Worm (Caenorhabditis elegans) whole organism, L4 larva: ENCODE data around the gene C04E7.5.

Source experiments
- D1046.2 ChIP-seq: fragments of 200-800 bp; sonication (Bioruptor generic); IDR thresholded peaks from 2 replicates; pipeline ENCODE4 v1.3.6; 2022; ENCODE audit warnings: missing genetic modification characterization, missing compliant biosample characterization
- F10B5.3 ChIP-seq: sonication (generic microtip); optimal IDR thresholded peaks from 2 replicates; lab custom pipeline; 2016; ENCODE audit warnings: mild to moderate bottlenecking, missing genetic modification characterization, missing compliant biosample characterization
- aly-2 ChIP-seq: sonication (generic microtip); optimal IDR thresholded peaks from 2 replicates; lab custom pipeline; 2018; ENCODE audit warnings: missing biosample characterization, missing genetic modification characterization
- arid-1 ChIP-seq: fragments of 200-800 bp; sonication (Bioruptor generic); conservative IDR thresholded peaks from 2 replicates; pipeline ENCODE4 v1.3.6; 2022; ENCODE audit warnings: missing genetic modification reagents, missing genetic modification characterization, missing compliant biosample characterization
- attf-4 ChIP-seq: sonication (generic microtip); optimal IDR thresholded peaks from 3 replicates; lab custom pipeline; 2017; ENCODE audit warnings: missing biosample characterization, missing genetic modification characterization
- ceh-20 ChIP-seq: fragments of 200-800 bp; sonication (Bioruptor generic); IDR thresholded peaks from 2 replicates; pipeline ENCODE4 v1.3.6; 2022; ENCODE audit warnings: missing genetic modification reagents, missing genetic modification characterization, missing compliant biosample characterization
- ceh-28 ChIP-seq: fragments of 150-350 bp; optimal IDR thresholded peaks from 2 replicates; lab custom pipeline; 2014; ENCODE audit warnings: missing biosample characterization, missing genetic modification reagents, missing genetic modification characterization
- ces-1 ChIP-seq: fragments of 150-350 bp; sonication (generic microtip); optimal IDR thresholded peaks from 4 replicates; lab custom pipeline; 2014; ENCODE audit warnings: missing biosample characterization, missing genetic modification reagents, missing genetic modification characterization
- ctbp-1 ChIP-seq: fragments of 200-800 bp; sonication (Bioruptor generic); IDR thresholded peaks from 2 replicates; pipeline ENCODE4 v1.3.6; 2022; ENCODE audit warnings: missing genetic modification reagents, missing genetic modification characterization, missing compliant biosample characterization
- dmd-8 ChIP-seq: fragments of 200-800 bp; sonication (Bioruptor generic); IDR thresholded peaks from 2 replicates; pipeline ENCODE4 v1.3.6; 2022; ENCODE audit warnings: missing genetic modification characterization, missing compliant biosample characterization
- dmd-9 ChIP-seq: fragments of 200-800 bp; sonication (Bioruptor generic); IDR thresholded peaks from 2 replicates; pipeline ENCODE4 v1.3.6; 2022; ENCODE audit warnings: missing genetic modification reagents, missing genetic modification characterization, missing compliant biosample characterization
- dpl-1 ChIP-seq: fragments of 150-350 bp; optimal IDR thresholded peaks from 2 replicates; lab custom pipeline; 2014; ENCODE audit warnings: missing biosample characterization, missing genetic modification reagents, missing genetic modification characterization
- duxl-1 ChIP-seq: sonication (generic microtip); optimal IDR thresholded peaks from 2 replicates; lab custom pipeline; 2016; ENCODE audit warnings: mild to moderate bottlenecking, missing genetic modification characterization, moderate library complexity, missing compliant biosample characterization; ENCODE audit not compliant: poor library complexity
- dve-1 ChIP-seq: sonication (generic microtip); optimal IDR thresholded peaks from 2 replicates; lab custom pipeline; 2017; ENCODE audit warnings: antibody characterized with exemption, mild to moderate bottlenecking, missing genetic modification characterization, missing compliant biosample characterization; ENCODE audit not compliant: insufficient read depth
- egl-43 ChIP-seq: fragments of 200-800 bp; sonication (Bioruptor generic); IDR thresholded peaks from 2 replicates; pipeline ENCODE4 v1.3.6; 2022; ENCODE audit warnings: missing genetic modification reagents, missing genetic modification characterization, missing compliant biosample characterization
- hif-1 ChIP-seq, 2 experiments: sonication (generic microtip); optimal IDR thresholded peaks; 2 replicates each; lab custom pipeline; 2016 to 2017; ENCODE audit warnings: missing compliant biosample characterization in 2 of 2, missing genetic modification characterization in 2 of 2, missing genetic modification reagents in 2 of 2, missing genotype in 2 of 2, mild to moderate bottlenecking in 1 of 2
- hlh-11 ChIP-seq: fragments of 200-800 bp; sonication (Bioruptor generic); optimal IDR thresholded peaks from 2 replicates; lab custom pipeline; 2018; ENCODE audit warnings: mild to moderate bottlenecking, missing genetic modification characterization, missing compliant biosample characterization
- hlh-30 ChIP-seq: sonication (generic microtip); optimal IDR thresholded peaks from 2 replicates; lab custom pipeline; 2017; ENCODE audit warnings: antibody characterized with exemption, mild to moderate bottlenecking, missing genetic modification characterization, missing compliant biosample characterization; ENCODE audit not compliant: insufficient read depth
- lin-15B ChIP-seq: fragments of 150-350 bp; sonication (generic microtip); optimal IDR thresholded peaks from 3 replicates; lab custom pipeline; 2014; ENCODE audit warnings: missing biosample characterization, missing genetic modification characterization
- lin-29 ChIP-seq: fragments of 200-800 bp; sonication (Bioruptor generic); IDR thresholded peaks from 2 replicates; pipeline ENCODE4 v1.3.6; 2022; ENCODE audit warnings: missing genetic modification reagents, missing genetic modification characterization, missing compliant biosample characterization
- lin-38 ChIP-seq: fragments of 200-800 bp; sonication (Bioruptor generic); IDR thresholded peaks from 2 replicates; pipeline ENCODE4 v1.3.6; 2022; ENCODE audit warnings: missing genetic modification reagents, missing genetic modification characterization, missing compliant biosample characterization
- lir-3 ChIP-seq: sonication (generic microtip); optimal IDR thresholded peaks from 2 replicates; lab custom pipeline; 2016; ENCODE audit warnings: mild to moderate bottlenecking, missing genetic modification characterization, missing compliant biosample characterization
- lsy-2 ChIP-seq, 2 experiments: fragments of 150-350 bp in 1 of 2; sonication (generic microtip) in 1 of 2; optimal IDR thresholded peaks; 2 replicates each; lab custom pipeline; 2014 to 2017; ENCODE audit warnings: missing biosample characterization in 2 of 2, missing genetic modification characterization in 2 of 2
- mdt-29 ChIP-seq: fragments of 200-800 bp; sonication (Bioruptor generic); IDR thresholded peaks from 2 replicates; pipeline ENCODE4 v1.3.6; 2022; ENCODE audit warnings: missing genetic modification reagents, missing genetic modification characterization, missing compliant biosample characterization
- mes-2 ChIP-seq: sonication (generic microtip); optimal IDR thresholded peaks from 2 replicates; lab custom pipeline; 2016; ENCODE audit warnings: missing genotype, mild to moderate bottlenecking, missing genetic modification characterization, missing compliant biosample characterization; ENCODE audit not compliant: poor library complexity, severe bottlenecking
- mxl-2 ChIP-seq: fragments of 200-800 bp; sonication (Bioruptor generic); conservative IDR thresholded peaks from 2 replicates; pipeline ENCODE4 v1.3.6; 2022; ENCODE audit warnings: missing genetic modification reagents, missing genetic modification characterization, missing compliant biosample characterization
- nhr-102 ChIP-seq: sonication (generic microtip); optimal IDR thresholded peaks from 2 replicates; lab custom pipeline; 2016; ENCODE audit warnings: mild to moderate bottlenecking, missing genetic modification characterization, moderate library complexity, missing compliant biosample characterization
- nhr-25 ChIP-seq: sonication (generic microtip); optimal IDR thresholded peaks from 2 replicates; lab custom pipeline; 2017; ENCODE audit warnings: missing genetic modification characterization, mild to moderate bottlenecking, missing compliant biosample characterization, antibody characterized with exemption, moderate library complexity, borderline replicate concordance; ENCODE audit not compliant: insufficient read depth
- nhr-28 ChIP-seq: fragments of 150-350 bp; optimal IDR thresholded peaks from 2 replicates; lab custom pipeline; 2014; ENCODE audit warnings: missing biosample characterization, missing genetic modification characterization
- nhr-41 ChIP-seq: fragments of 200-800 bp; sonication (Bioruptor generic); IDR thresholded peaks from 2 replicates; pipeline ENCODE4 v1.3.6; 2022; ENCODE audit warnings: missing genetic modification reagents, missing genetic modification characterization, missing compliant biosample characterization
- nhr-42 ChIP-seq: fragments of 200-800 bp; sonication (Bioruptor generic); IDR thresholded peaks from 2 replicates; pipeline ENCODE4 v1.3.6; 2022; ENCODE audit warnings: missing genetic modification characterization, missing compliant biosample characterization
- nhr-76 ChIP-seq: fragments of 150-350 bp; optimal IDR thresholded peaks from 2 replicates; lab custom pipeline; 2014; ENCODE audit warnings: missing biosample characterization, missing genetic modification characterization
- pha-4 ChIP-seq, 2 experiments: fragments of 150-350 bp in 1 of 2; fragments of 200-800 bp in 1 of 2; sonication (Bioruptor generic) in 1 of 2; IDR thresholded peaks in 1 of 2; optimal IDR thresholded peaks in 1 of 2; 2 replicates each; pipeline versions ENCODE4 v1.3.6 to Lab custom; 2014 to 2022; ENCODE audit warnings: missing genetic modification characterization in 2 of 2, missing genetic modification reagents in 2 of 2, missing biosample characterization in 1 of 2, missing compliant biosample characterization in 1 of 2
- pqm-1 ChIP-seq: sonication (generic microtip); optimal IDR thresholded peaks from 2 replicates; lab custom pipeline; 2017; ENCODE audit warnings: missing biosample characterization, missing genetic modification characterization
- sdz-12 ChIP-seq: fragments of 200-800 bp; sonication (Bioruptor generic); optimal IDR thresholded peaks from 2 replicates; lab custom pipeline; 2018; ENCODE audit warnings: mild to moderate bottlenecking, missing genetic modification characterization, missing compliant biosample characterization
- set-16 ChIP-seq: fragments of 200-800 bp; sonication (Bioruptor generic); IDR thresholded peaks from 2 replicates; pipeline ENCODE4 v1.3.6; 2022; ENCODE audit warnings: missing genetic modification reagents, missing genetic modification characterization, missing compliant biosample characterization
- skn-1 ChIP-seq: fragments of 150-350 bp; optimal IDR thresholded peaks from 2 replicates; lab custom pipeline; 2014; ENCODE audit warnings: missing biosample characterization, missing genetic modification characterization
- snpc-4 ChIP-seq: fragments of 150-350 bp; optimal IDR thresholded peaks from 2 replicates; lab custom pipeline; 2014; ENCODE audit warnings: missing biosample characterization, missing genetic modification characterization
- spr-3 ChIP-seq: fragments of 200-800 bp; sonication (Bioruptor generic); optimal IDR thresholded peaks from 2 replicates; lab custom pipeline; 2018; ENCODE audit warnings: mild to moderate bottlenecking, missing genetic modification characterization, missing compliant biosample characterization
- tra-1 ChIP-seq: fragments of 200-800 bp; sonication (Bioruptor generic); IDR thresholded peaks from 2 replicates; pipeline ENCODE4 v1.3.6; 2022; ENCODE audit warnings: missing genetic modification reagents, missing genetic modification characterization, missing compliant biosample characterization
- unc-130 ChIP-seq: sonication (generic microtip); optimal IDR thresholded peaks from 2 replicates; lab custom pipeline; 2016; ENCODE audit warnings: missing genetic modification reagents, missing genetic modification characterization, missing compliant biosample characterization
- vab-7 ChIP-seq: fragments of 200-800 bp; sonication (Bioruptor generic); IDR thresholded peaks from 2 replicates; pipeline ENCODE4 v1.3.6; 2022; ENCODE audit warnings: missing genetic modification reagents, missing genetic modification characterization, missing compliant biosample characterization
- zag-1 ChIP-seq: fragments of 150-350 bp; optimal IDR thresholded peaks from 2 replicates; lab custom pipeline; 2014; ENCODE audit warnings: missing biosample characterization, missing genetic modification characterization
- zfp-2 ChIP-seq: sonication (generic microtip); optimal IDR thresholded peaks from 2 replicates; lab custom pipeline; 2016; ENCODE audit warnings: mild to moderate bottlenecking, missing genetic modification characterization, missing compliant biosample characterization
- zip-2 ChIP-seq: fragments of 150-350 bp; optimal IDR thresholded peaks from 2 replicates; lab custom pipeline; 2014; ENCODE audit warnings: missing biosample characterization, missing genetic modification characterization
- ztf-7 ChIP-seq: fragments of 150-350 bp; optimal IDR thresholded peaks from 2 replicates; lab custom pipeline; 2014; ENCODE audit warnings: missing biosample characterization, missing genetic modification characterization

C04E7.5 gene

ce11 chrX:402951-403350, 42.4 kb downstream of the C04E7.5 start (continued):
- TF ChIP-seq duxl-1 (peak; percentile 67), skn-1 (tag; lab: Kevin White, UChicago) (no peak), mes-2 (no peak)

ce11 chrX:404597-404996, 44.0 kb downstream of the C04E7.5 start, which contains the start of gene R04A9.1:
Gene R04A9.1, plus strand, starts transcription at chrX:404897.
- TF ChIP-seq vab-7 (GFP tag; lab: Robert Waterston, UW) (no peak), ztf-7 (tag; lab: Kevin White, UChicago) (no peak), hif-1 (tag; optimal IDR thresholded peaks at IDR 0.05; lab: Kevin White, UChicago) (no peak), tra-1 (no peak), zip-2 (no peak), lin-38 (GFP tag; lab: Robert Waterston, UW) (no peak), aly-2 (no peak)

- TF ChIP-seq D1046.2 (GFP tag; lab: Robert Waterston, UW) (peak; percentile 89), arid-1 (peak; percentile 31; the same call in 1 of the 2 replicates), pqm-1 (tag; lab: Kevin White, UChicago) (no peak), nhr-41 (GFP tag; lab: Robert Waterston, UW) (no peak), zag-1 (tag; lab: Kevin White, UChicago) (peak; percentile 70), mes-2 (peak; percentile 83), hlh-11 (tag; lab: Kevin White, UChicago) (peak; percentile 89), ctbp-1 (peak; percentile 87), dmd-9 (GFP tag; lab: Robert Waterston, UW) (peak; percentile 81), lin-15B (tag; lab: Kevin White, UChicago) (no peak), set-16 (GFP tag; lab: Robert Waterston, UW) (no peak; the same call in 1 of the 2 replicates), unc-130 (GFP tag; lab: Kevin White, UChicago) (peak; percentile 48), dpl-1 (peak; percentile 60), nhr-28 (peak; percentile 84), vab-7 (GFP tag; lab: Robert Waterston, UW) (peak; percentile 81), mxl-2 (GFP tag; lab: Robert Waterston, UW) (no peak), egl-43 (GFP tag; lab: Robert Waterston, UW) (peak; percentile 95), lsy-2 (tag; optimal IDR thresholded peaks at IDR 0.05; lab: Kevin White, UChicago) (peak; percentile 86 to 88), tra-1 (peak; percentile 79), ceh-20 (peak; percentile 79), F10B5.3 (tag; lab: Kevin White, UChicago) (peak; percentile 88), snpc-4 (tag; lab: Kevin White, UChicago) (no peak), nhr-42 (peak; percentile 87), attf-4 (tag; lab: Kevin White, UChicago) (no peak), spr-3 (GFP tag; lab: Kevin White, UChicago) (peak; percentile 82), pha-4 (GFP tag; IDR thresholded peaks at IDR 0.05; lab: Robert Waterston, UW) (peak; percentile 86), pha-4 (tag; optimal IDR thresholded peaks at IDR 0.05; lab: Kevin White, UChicago) (peak; percentile 44), nhr-76 (no peak), nhr-25 (tag; lab: Kevin White, UChicago) (peak; percentile 75), mdt-29 (peak; percentile 72; the same call in 1 of the 2 replicates), nhr-102 (tag; lab: Kevin White, UChicago) (peak; percentile 96), hlh-30 (tag; lab: Kevin White, UChicago) (peak; percentile 83), dve-1 (tag; lab: Kevin White, UChicago) (no peak), sdz-12 (GFP tag; lab: Kevin White, UChicago) (no peak), ceh-28 (tag; lab: Kevin White, UChicago) (peak; percentile 66), lir-3 (tag; lab: Kevin White, UChicago) (peak; percentile 84), lin-29 (GFP tag; lab: Robert Waterston, UW) (peak; percentile 70), ces-1 (GFP tag; lab: Kevin White, UChicago) (no peak), zfp-2 (tag; lab: Kevin White, UChicago) (peak; percentile 59), dmd-8 (peak; percentile 88)
Measured at ce11 chrX:410073-410572, 49.5 kb downstream of the C04E7.5 start.
